Worm (Caenorhabditis elegans): Measurements from ENCODE around the gene ops-1.

DNA sequence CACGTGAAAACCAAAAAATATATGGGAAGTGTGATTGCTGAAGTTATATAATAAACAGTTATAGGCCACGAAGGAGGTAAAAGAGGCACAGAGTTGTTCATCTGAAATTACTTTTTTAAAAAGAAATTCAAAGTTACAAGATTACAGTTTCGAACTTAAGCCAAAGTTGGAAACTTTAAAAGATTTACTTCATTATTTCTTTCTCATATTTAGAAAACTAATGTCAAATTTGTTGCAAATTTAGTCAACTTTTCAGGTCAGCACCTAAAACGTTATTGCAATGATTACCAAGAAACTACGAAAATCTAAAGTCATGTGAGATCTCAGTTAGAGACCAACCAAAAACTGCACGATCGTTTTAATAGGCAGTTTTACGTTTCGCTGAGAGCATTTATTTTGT lies 19.5 kb upstream of the ops-1 start, which contains the start of gene srv-25:
- no peak for TF ChIP-seq nhr-23 (tag; optimal IDR thresholded peaks at IDR 0.05)
- TF ChIP-seq nhr-12 (tag; optimal IDR thresholded peaks at IDR 0.05): no peak
- TF ChIP-seq peb-1 (tag; optimal IDR thresholded peaks at IDR 0.05): no peak
- TF ChIP-seq blmp-1 (tag; optimal IDR thresholded peaks at IDR 0.05; ENCODE audit: insufficient read depth): no peak
- no peak for TF ChIP-seq nhr-6 (tag; optimal IDR thresholded peaks at IDR 0.05)

Measured in whole organism, L2 larva.